Fruit fly (Drosophila melanogaster) whole organism, embryonic: ENCODE data around the gene vih.

Experiments
- Atf3 ChIP-seq: fragments of 200-800 bp; sonication (Bioruptor generic); optimal IDR thresholded peaks from 3 replicates; lab custom pipeline; 2016; ENCODE audit warnings: missing biosample characterization, missing genetic modification characterization
- CG10462 ChIP-seq: fragments of 200-800 bp; sonication (Bioruptor generic); optimal IDR thresholded peaks from 2 replicates; lab custom pipeline; 2016; ENCODE audit warnings: missing biosample characterization, missing genetic modification characterization
- CG11504 ChIP-seq: fragments of 200-800 bp; sonication (Bioruptor generic); optimal IDR thresholded peaks from 3 replicates; lab custom pipeline; 2019; ENCODE audit warnings: missing biosample characterization, mild to moderate bottlenecking, missing genetic modification characterization, moderate library complexity
- CG15479 ChIP-seq: fragments of 200-800 bp; sonication (Bioruptor generic); optimal IDR thresholded peaks from 3 replicates; lab custom pipeline; 2019; ENCODE audit warnings: missing biosample characterization, mild to moderate bottlenecking, missing genetic modification characterization, moderate library complexity
- CG16779 ChIP-seq: fragments of 200-800 bp; sonication (Bioruptor generic); IDR thresholded peaks from 2 replicates; pipeline ENCODE4 v1.3.6; 2022; ENCODE audit warnings: missing biosample characterization, missing genetic modification characterization
- CG16815 ChIP-seq: fragments of 200-800 bp; sonication (Bioruptor generic); optimal IDR thresholded peaks from 3 replicates; lab custom pipeline; 2017; ENCODE audit warnings: missing biosample characterization, mild to moderate bottlenecking, missing genetic modification characterization
- CG18619 ChIP-seq: fragments of 200-800 bp; sonication (Bioruptor generic); optimal IDR thresholded peaks from 3 replicates; lab custom pipeline; 2017; ENCODE audit warnings: missing biosample characterization, mild to moderate bottlenecking, missing genetic modification characterization
- CG2129 ChIP-seq: fragments of 200-800 bp; sonication (Bioruptor generic); IDR thresholded peaks from 2 replicates; pipeline ENCODE4 v1.3.6; 2022; ENCODE audit warnings: missing biosample characterization, missing genetic modification characterization; ENCODE audit not compliant: partially characterized antibody
- CG2199 ChIP-seq: fragments of 200-800 bp; sonication (Bioruptor generic); IDR thresholded peaks from 3 replicates; pipeline ENCODE4 v1.3.6; 2022; ENCODE audit warnings: missing biosample characterization, missing genetic modification characterization
- CG30431 ChIP-seq: fragments of 200-800 bp; sonication (Bioruptor generic); optimal IDR thresholded peaks from 2 replicates; lab custom pipeline; 2017; ENCODE audit warnings: missing biosample characterization, missing genetic modification characterization
- CG3065 ChIP-seq: fragments of 200-800 bp; sonication (Bioruptor generic); optimal IDR thresholded peaks from 2 replicates; lab custom pipeline; 2016; ENCODE audit warnings: missing biosample characterization, missing genetic modification characterization
- CG32772 ChIP-seq: fragments of 200-800 bp; sonication (Bioruptor generic); IDR thresholded peaks from 2 replicates; pipeline ENCODE4 v1.3.6; 2022; ENCODE audit warnings: missing biosample characterization, missing genetic modification characterization
- CG3281 ChIP-seq: fragments of 200-800 bp; sonication (Bioruptor generic); optimal IDR thresholded peaks from 3 replicates; lab custom pipeline; 2017; ENCODE audit warnings: missing biosample characterization, mild to moderate bottlenecking, missing genetic modification characterization
- CG3407 ChIP-seq: fragments of 200-800 bp; sonication (Bioruptor generic); optimal IDR thresholded peaks from 2 replicates; lab custom pipeline; 2018; ENCODE audit warnings: missing biosample characterization, mild to moderate bottlenecking, missing genetic modification characterization
- CG4328 ChIP-seq: fragments of 200-800 bp; sonication (Bioruptor generic); optimal IDR thresholded peaks from 3 replicates; lab custom pipeline; 2017; ENCODE audit warnings: missing biosample characterization, missing genetic modification reagents, missing genetic modification characterization
- CG4360 ChIP-seq: fragments of 200-800 bp; sonication (Bioruptor generic); IDR thresholded peaks from 2 replicates; pipeline ENCODE4 v1.3.6; 2022; ENCODE audit warnings: missing biosample characterization, missing genetic modification characterization
- CG4424 ChIP-seq: fragments of 200-800 bp; sonication (Bioruptor generic); optimal IDR thresholded peaks from 3 replicates; lab custom pipeline; 2016; ENCODE audit warnings: missing biosample characterization, missing genetic modification characterization
- CG4820 ChIP-seq: fragments of 200-800 bp; sonication (Bioruptor generic); optimal IDR thresholded peaks from 3 replicates; lab custom pipeline; 2016; ENCODE audit warnings: missing biosample characterization, missing genetic modification characterization
- CG5180 ChIP-seq: fragments of 200-800 bp; sonication (Bioruptor generic); optimal IDR thresholded peaks from 3 replicates; lab custom pipeline; 2017; ENCODE audit warnings: missing biosample characterization, missing genetic modification characterization, mild to moderate bottlenecking, moderate library complexity, missing genetic modification reagents
- CG7745 ChIP-seq: fragments of 200-800 bp; sonication (Bioruptor generic); optimal IDR thresholded peaks from 2 replicates; lab custom pipeline; 2018; ENCODE audit warnings: missing biosample characterization, mild to moderate bottlenecking, missing genetic modification characterization, moderate library complexity
- CG9215 ChIP-seq: fragments of 200-800 bp; sonication (Bioruptor generic); IDR thresholded peaks from 2 replicates; pipeline ENCODE4 v1.3.6; 2022; ENCODE audit warnings: missing biosample characterization, missing genetic modification characterization
- CG9609 ChIP-seq: fragments of 200-800 bp; sonication (Bioruptor generic); optimal IDR thresholded peaks from 3 replicates; lab custom pipeline; 2016; ENCODE audit warnings: missing biosample characterization, missing genetic modification characterization
- Camta ChIP-seq: fragments of 200-800 bp; sonication (Bioruptor generic); optimal IDR thresholded peaks from 2 replicates; lab custom pipeline; 2016; ENCODE audit warnings: missing biosample characterization, missing genetic modification characterization
- CoRest ChIP-seq: fragments of 200-800 bp; sonication (Bioruptor generic); optimal IDR thresholded peaks from 3 replicates; lab custom pipeline; 2018; ENCODE audit warnings: missing biosample characterization, mild to moderate bottlenecking, missing genetic modification characterization, moderate library complexity
- H2.0 ChIP-seq: fragments of 200-800 bp; sonication (Bioruptor generic); IDR thresholded peaks from 2 replicates; pipeline ENCODE4 v1.3.6; 2022; ENCODE audit warnings: missing biosample characterization, missing genetic modification characterization
- HLH3B ChIP-seq: fragments of 200-800 bp; sonication (Bioruptor generic); IDR thresholded peaks from 2 replicates; pipeline ENCODE4 v1.3.6; 2022; ENCODE audit warnings: missing biosample characterization, missing genetic modification characterization
- Hr3 ChIP-seq: fragments of 200-800 bp; sonication (Bioruptor generic); optimal IDR thresholded peaks from 3 replicates; lab custom pipeline; 2016; ENCODE audit warnings: missing biosample characterization, missing genetic modification characterization
- Lhr ChIP-seq: fragments of 200-800 bp; sonication (Bioruptor generic); optimal IDR thresholded peaks from 3 replicates; lab custom pipeline; 2017; ENCODE audit warnings: mild to moderate bottlenecking, missing biosample characterization, missing genetic modification reagents, missing genetic modification characterization
- Meics ChIP-seq: fragments of 200-800 bp; sonication (Bioruptor generic); optimal IDR thresholded peaks from 2 replicates; lab custom pipeline; 2017; ENCODE audit warnings: missing biosample characterization, mild to moderate bottlenecking, missing genetic modification characterization
- Mes4 ChIP-seq: fragments of 200-800 bp; sonication (Bioruptor generic); optimal IDR thresholded peaks from 2 replicates; lab custom pipeline; 2016; ENCODE audit warnings: missing biosample characterization, missing genetic modification characterization
- Optix ChIP-seq: fragments of 200-800 bp; sonication (Bioruptor generic); IDR thresholded peaks from 3 replicates; pipeline ENCODE4 v1.3.6; 2022; ENCODE audit warnings: missing biosample characterization, missing genetic modification characterization
- Rx ChIP-seq: fragments of 200-800 bp; sonication (Bioruptor generic); IDR thresholded peaks from 2 replicates; pipeline ENCODE4 v1.3.6; 2022; ENCODE audit warnings: missing biosample characterization, missing genetic modification characterization
- Scr ChIP-seq: fragments of 200-800 bp; sonication (Bioruptor generic); IDR thresholded peaks from 2 replicates; pipeline ENCODE4 v1.3.6; 2022; ENCODE audit warnings: missing biosample characterization, missing genetic modification characterization; ENCODE audit not compliant: partially characterized antibody
- Sry-β ChIP-seq: fragments of 200-800 bp; sonication (Bioruptor generic); optimal IDR thresholded peaks from 2 replicates; lab custom pipeline; 2018; ENCODE audit warnings: missing biosample characterization, mild to moderate bottlenecking, missing genetic modification characterization, moderate library complexity
- al ChIP-seq: fragments of 200-800 bp; sonication (Bioruptor generic); IDR thresholded peaks from 2 replicates; pipeline ENCODE4 v1.3.6; 2022; ENCODE audit warnings: missing biosample characterization, missing genetic modification characterization
- ase ChIP-seq: fragments of 200-800 bp; sonication (Bioruptor generic); IDR thresholded peaks from 3 replicates; pipeline ENCODE4 v1.3.6; 2022; ENCODE audit warnings: missing biosample characterization, missing genetic modification characterization
- bbx ChIP-seq: fragments of 200-800 bp; sonication (Bioruptor generic); IDR thresholded peaks from 2 replicates; pipeline ENCODE4 v1.3.6; 2022; ENCODE audit warnings: missing biosample characterization, missing genetic modification characterization; ENCODE audit not compliant: partially characterized antibody
- bigmax ChIP-seq: fragments of 200-800 bp; sonication (Bioruptor generic); optimal IDR thresholded peaks from 2 replicates; lab custom pipeline; 2018; ENCODE audit warnings: missing biosample characterization, mild to moderate bottlenecking, missing genetic modification characterization
- cas ChIP-seq: fragments of 200-800 bp; sonication (Bioruptor generic); IDR thresholded peaks from 2 replicates; pipeline ENCODE4 v1.3.6; 2022; ENCODE audit warnings: missing biosample characterization, missing genetic modification characterization
- corto ChIP-seq: fragments of 200-800 bp; sonication (Bioruptor generic); optimal IDR thresholded peaks from 2 replicates; lab custom pipeline; 2016; ENCODE audit warnings: missing biosample characterization, mild to moderate bottlenecking, missing genetic modification characterization, moderate library complexity
- crc ChIP-seq: fragments of 200-800 bp; sonication (Bioruptor generic); optimal IDR thresholded peaks from 2 replicates; lab custom pipeline; 2016; ENCODE audit warnings: missing biosample characterization, missing genetic modification characterization
- emc ChIP-seq: fragments of 200-800 bp; sonication (Bioruptor generic); optimal IDR thresholded peaks from 2 replicates; lab custom pipeline; 2016; ENCODE audit warnings: missing biosample characterization, missing genetic modification characterization
- fd96Cb ChIP-seq: fragments of 200-800 bp; sonication (Bioruptor generic); optimal IDR thresholded peaks from 2 replicates; lab custom pipeline; 2018; ENCODE audit warnings: missing biosample characterization, mild to moderate bottlenecking, missing genetic modification characterization, moderate library complexity
- lmd ChIP-seq: fragments of 200-800 bp; sonication (Bioruptor generic); IDR thresholded peaks from 2 replicates; pipeline ENCODE4 v1.3.6; 2022; ENCODE audit warnings: missing biosample characterization, missing genetic modification characterization
- pita ChIP-seq: fragments of 200-800 bp; sonication (Bioruptor generic); optimal IDR thresholded peaks from 2 replicates; lab custom pipeline; 2017; ENCODE audit warnings: missing biosample characterization, mild to moderate bottlenecking, missing genetic modification characterization
- schlank ChIP-seq: fragments of 200-800 bp; sonication (Bioruptor generic); optimal IDR thresholded peaks from 2 replicates; lab custom pipeline; 2018; ENCODE audit warnings: missing biosample characterization, mild to moderate bottlenecking, missing genetic modification characterization
- slou ChIP-seq: fragments of 200-800 bp; sonication (Bioruptor generic); optimal IDR thresholded peaks from 3 replicates; lab custom pipeline; 2016; ENCODE audit warnings: missing biosample characterization, missing genetic modification characterization
- sna ChIP-seq: fragments of 200-800 bp; sonication (Bioruptor generic); IDR thresholded peaks from 2 replicates; pipeline ENCODE4 v1.3.6; 2022; ENCODE audit warnings: missing biosample characterization, missing genetic modification characterization; ENCODE audit not compliant: partially characterized antibody
- tap ChIP-seq: fragments of 200-800 bp; optimal IDR thresholded peaks from 3 replicates; lab custom pipeline; 2019; ENCODE audit warnings: missing biosample characterization, mild to moderate bottlenecking, missing genetic modification characterization, moderate library complexity
- toy ChIP-seq: fragments of 200-800 bp; sonication (Bioruptor generic); IDR thresholded peaks from 2 replicates; pipeline ENCODE4 v1.3.6; 2022; ENCODE audit warnings: missing biosample characterization, missing genetic modification characterization
- usp ChIP-seq: fragments of >200 bp; optimal IDR thresholded peaks from 2 replicates; lab custom pipeline; 2017; ENCODE audit warnings: missing biosample characterization, missing genetic modification characterization
- vvl ChIP-seq: fragments of 200-800 bp; sonication (Bioruptor generic); IDR thresholded peaks from 2 replicates; pipeline ENCODE4 v1.3.6; 2022; ENCODE audit warnings: missing biosample characterization, missing genetic modification characterization

The vih gene

dm6 chr3L:12495312-12495725 is 8.8 kb upstream of the vih start (continued):
- TF ChIP-seq Scr (GFP tag; lab: Robert Waterston, UW) (no peak), slou (GFP tag; lab: Kevin White, UChicago) (no peak), CG16815 (GFP tag; lab: Kevin White, UChicago) (peak; percentile 11), CG2129 (GFP tag; lab: Robert Waterston, UW) (no peak), schlank (tag; lab: Kevin White, UChicago) (no peak), CG9609 (GFP tag; lab: Kevin White, UChicago) (no peak), CG9215 (GFP tag; lab: Robert Waterston, UW) (0 out of 2 replicates have a peak, but pooled peaks have one; percentile 15), al (no peak), corto (GFP tag; lab: Kevin White, UChicago) (peak; percentile 60), CG5180 (GFP tag; lab: Kevin White, UChicago) (peak; percentile 27), CG4360 (GFP tag; lab: Robert Waterston, UW) (no peak), Sry-β (GFP tag; lab: Kevin White, UChicago) (no peak), CG30431 (peak; percentile 25), CG15479 (GFP tag; lab: Kevin White, UChicago) (no peak), toy (GFP tag; lab: Robert Waterston, UW) (no peak), emc (no peak), CG32772 (GFP tag; lab: Robert Waterston, UW) (0 out of 2 replicates have a peak, but pooled peaks have one; percentile 11), cas (GFP tag; lab: Robert Waterston, UW) (no peak), Atf3 (no peak), CG16779 (GFP tag; lab: Robert Waterston, UW) (no peak), bbx (GFP tag; lab: Robert Waterston, UW) (no peak), CG4424 (no peak), H2.0 (no peak), CG4820 (GFP tag; lab: Kevin White, UChicago) (peak; percentile 30), ase (no peak), bigmax (GFP tag; lab: Kevin White, UChicago) (no peak), HLH3B (GFP tag; lab: Robert Waterston, UW) (no peak), CoRest (peak; percentile 65), Hr3 (no peak), CG3065 (GFP tag; lab: Kevin White, UChicago) (no peak), CG7745 (tag; lab: Kevin White, UChicago) (no peak), CG18619 (GFP tag; lab: Kevin White, UChicago) (peak; percentile 16), CG10462 (GFP tag; lab: Kevin White, UChicago) (no peak), lmd (GFP tag; lab: Robert Waterston, UW) (no peak), Meics (GFP tag; lab: Kevin White, UChicago) (peak; percentile 53), CG4328 (GFP tag; lab: Kevin White, UChicago) (no peak), Rx (GFP tag; lab: Robert Waterston, UW) (no peak), Mes4 (GFP tag; lab: Kevin White, UChicago) (no peak), crc (GFP tag; lab: Kevin White, UChicago) (no peak), Camta (no peak), CG11504 (tag; lab: Kevin White, UChicago) (peak; percentile 68), fd96Cb (tag; lab: Kevin White, UChicago) (peak; percentile 36), tap (tag; lab: Kevin White, UChicago) (peak; percentile 46), CG2199 (GFP tag; lab: Robert Waterston, UW) (no peak), Optix (GFP tag; lab: Robert Waterston, UW) (no peak), usp (GFP tag; lab: Kevin White, UChicago) (no peak), vvl (GFP tag; lab: Robert Waterston, UW) (0 out of 2 replicates have a peak, but pooled peaks have one; percentile 19), CG3407 (GFP tag; lab: Kevin White, UChicago) (no peak), Lhr (GFP tag; lab: Kevin White, UChicago) (no peak), CG3281 (peak; percentile 47), pita (GFP tag; lab: Kevin White, UChicago) (no peak), sna (GFP tag; lab: Robert Waterston, UW) (no peak)
